Worm (Caenorhabditis elegans): ENCODE results near the gene B0250.5.

DNA sequence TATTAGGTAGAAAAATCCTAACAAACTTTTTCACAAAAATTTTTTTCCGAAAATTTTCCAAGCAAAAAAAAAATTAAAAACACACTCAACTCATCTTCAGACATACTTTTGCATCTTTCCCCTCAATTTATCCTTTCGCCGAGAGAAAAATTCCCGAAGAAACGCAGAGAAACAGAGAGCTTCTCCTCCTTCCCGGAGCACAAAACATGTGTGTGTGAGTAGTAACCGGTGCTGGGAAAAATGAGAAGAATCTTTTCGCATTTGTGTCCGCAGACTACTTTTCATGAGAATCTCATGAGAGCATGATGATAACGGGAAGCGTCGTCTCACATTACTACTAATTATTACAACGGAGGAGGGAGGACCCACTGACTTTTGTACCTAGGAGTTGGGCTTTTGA, 7.2 kb upstream of the B0250.5 start:
- TF ChIP-seq him-1 (tag; optimal IDR thresholded peaks at IDR 0.05): no peak
- TF ChIP-seq dao-5 (tag; optimal IDR thresholded peaks at IDR 0.05): no peak

All from whole organism, L4/young adult.